Worm (Caenorhabditis elegans) whole organism, late embryonic: Measurements from ENCODE around the gene C47E12.13.
"Not testable (repeated sequence)": the region's sequence is repeated elsewhere in the genome, so short reads cannot be mapped to it uniquely, and the experiment has no call there.

Experiments used
- F13H6.1 ChIP-seq: sonication (generic microtip); optimal IDR thresholded peaks from 2 replicates; lab custom pipeline; 2016; ENCODE audit warnings: missing genetic modification characterization, missing compliant biosample characterization
- K02D7.2 ChIP-seq: sonication (generic microtip); optimal IDR thresholded peaks from 2 replicates; lab custom pipeline; 2017; ENCODE audit warnings: mild to moderate bottlenecking, missing genetic modification characterization, missing compliant biosample characterization
- Y22D7AL.16 ChIP-seq: sonication (generic microtip); optimal IDR thresholded peaks from 2 replicates; lab custom pipeline; 2016; ENCODE audit warnings: missing genetic modification characterization, missing compliant biosample characterization
- ceh-14 ChIP-seq: sonication (generic microtip); optimal IDR thresholded peaks from 2 replicates; lab custom pipeline; 2016; ENCODE audit warnings: missing genotype, missing genetic modification characterization, missing compliant biosample characterization
- ceh-19 ChIP-seq: fragments of 200-800 bp; sonication (Bioruptor generic); optimal IDR thresholded peaks from 2 replicates; lab custom pipeline; 2018; ENCODE audit warnings: mild to moderate bottlenecking, missing genetic modification characterization, missing compliant biosample characterization
- ceh-22 ChIP-seq: sonication (generic microtip); optimal IDR thresholded peaks from 2 replicates; lab custom pipeline; 2017; ENCODE audit warnings: missing biosample characterization, missing genetic modification characterization
- ceh-30 ChIP-seq: fragments of 150-350 bp; optimal IDR thresholded peaks from 2 replicates; lab custom pipeline; 2014; ENCODE audit warnings: missing biosample characterization, missing genetic modification characterization
- ceh-31 ChIP-seq: sonication (generic microtip); optimal IDR thresholded peaks from 2 replicates; lab custom pipeline; 2016; ENCODE audit warnings: missing genetic modification characterization, missing compliant biosample characterization
- ceh-45 ChIP-seq: fragments of 200-800 bp; sonication (Bioruptor generic); IDR thresholded peaks from 2 replicates; pipeline ENCODE4 v1.3.6; 2022; ENCODE audit warnings: missing genetic modification reagents, missing genetic modification characterization, missing compliant biosample characterization
- ceh-48 ChIP-seq: sonication (generic microtip); optimal IDR thresholded peaks from 2 replicates; lab custom pipeline; 2016; ENCODE audit warnings: missing genetic modification characterization, inconsistent platforms, missing compliant biosample characterization
- ceh-6 ChIP-seq: fragments of 200-800 bp; sonication (Bioruptor generic); optimal IDR thresholded peaks from 2 replicates; lab custom pipeline; 2018; ENCODE audit warnings: mild to moderate bottlenecking, missing genetic modification characterization, missing compliant biosample characterization
- che-1 ChIP-seq: sonication (generic microtip); optimal IDR thresholded peaks from 2 replicates; lab custom pipeline; 2016; ENCODE audit warnings: mild to moderate bottlenecking, missing genetic modification characterization, missing compliant biosample characterization
- dmd-4 ChIP-seq: sonication (generic microtip); optimal IDR thresholded peaks from 2 replicates; lab custom pipeline; 2016; ENCODE audit warnings: borderline replicate concordance, missing genetic modification characterization, missing compliant biosample characterization
- dve-1 ChIP-seq: sonication (generic microtip); optimal IDR thresholded peaks from 2 replicates; lab custom pipeline; 2017; ENCODE audit warnings: antibody characterized with exemption, mild to moderate bottlenecking, missing genetic modification characterization, missing compliant biosample characterization
- elt-2 ChIP-seq: sonication (generic microtip); optimal IDR thresholded peaks from 2 replicates; lab custom pipeline; 2016; ENCODE audit warnings: missing genetic modification reagents, missing genetic modification characterization, missing compliant biosample characterization
- ets-4 ChIP-seq: sonication (generic microtip); optimal IDR thresholded peaks from 2 replicates; lab custom pipeline; 2016; ENCODE audit warnings: missing genetic modification characterization, missing compliant biosample characterization
- fkh-10 ChIP-seq: fragments of 150-350 bp; optimal IDR thresholded peaks from 2 replicates; lab custom pipeline; 2014; ENCODE audit warnings: missing biosample characterization, missing genetic modification reagents, missing genetic modification characterization
- hlh-15 ChIP-seq: sonication (generic microtip); optimal IDR thresholded peaks from 2 replicates; lab custom pipeline; 2016; ENCODE audit warnings: missing genetic modification characterization, missing compliant biosample characterization
- hlh-30 ChIP-seq: sonication (generic microtip); optimal IDR thresholded peaks from 2 replicates; lab custom pipeline; 2017; ENCODE audit warnings: antibody characterized with exemption, missing genetic modification characterization, missing compliant biosample characterization; ENCODE audit not compliant: insufficient read depth
- nfya-1 ChIP-seq: sonication (generic microtip); optimal IDR thresholded peaks from 2 replicates; lab custom pipeline; 2017; ENCODE audit warnings: missing genetic modification characterization, mild to moderate bottlenecking, missing compliant biosample characterization, antibody characterized with exemption, moderate library complexity
- npax-4 ChIP-seq: sonication (generic microtip); optimal IDR thresholded peaks from 2 replicates; lab custom pipeline; 2016; ENCODE audit warnings: missing genetic modification characterization, missing compliant biosample characterization
- odd-2 ChIP-seq: sonication (generic microtip); optimal IDR thresholded peaks from 2 replicates; lab custom pipeline; 2017; ENCODE audit warnings: antibody characterized with exemption, mild to moderate bottlenecking, missing genetic modification characterization, missing compliant biosample characterization
- pag-3 ChIP-seq: sonication (generic microtip); optimal IDR thresholded peaks from 2 replicates; lab custom pipeline; 2016; ENCODE audit warnings: missing compliant biosample characterization, missing genetic modification characterization, borderline replicate concordance
- pat-9 ChIP-seq: fragments of 200-800 bp; sonication (Bioruptor generic); optimal IDR thresholded peaks from 2 replicates; lab custom pipeline; 2018; ENCODE audit warnings: mild to moderate bottlenecking, missing genetic modification characterization, moderate library complexity, missing compliant biosample characterization
- pha-2 ChIP-seq: sonication (generic microtip); optimal IDR thresholded peaks from 2 replicates; lab custom pipeline; 2017; ENCODE audit warnings: mild to moderate bottlenecking, missing genetic modification characterization, missing compliant biosample characterization
- pha-4 ChIP-seq: fragments of 150-350 bp; optimal IDR thresholded peaks from 2 replicates; lab custom pipeline; 2018; ENCODE audit warnings: missing biosample characterization, missing genetic modification reagents, missing genetic modification characterization
- ref-2 ChIP-seq: sonication (generic microtip); optimal IDR thresholded peaks from 2 replicates; lab custom pipeline; 2016; ENCODE audit warnings: missing genetic modification characterization, missing compliant biosample characterization
- syd-9 ChIP-seq: sonication (generic microtip); optimal IDR thresholded peaks from 2 replicates; lab custom pipeline; 2016; ENCODE audit warnings: mild to moderate bottlenecking, missing genetic modification characterization, moderate library complexity, missing compliant biosample characterization
- tbx-2 ChIP-seq: sonication (generic microtip); optimal IDR thresholded peaks from 2 replicates; lab custom pipeline; 2016; ENCODE audit warnings: missing genetic modification characterization, missing compliant biosample characterization
- unc-3 ChIP-seq, 2 experiments: fragments of 200-800 bp in 1 of 2; sonication (Bioruptor generic) in 1 of 2; sonication (generic microtip) in 1 of 2; conservative IDR thresholded peaks in 1 of 2; optimal IDR thresholded peaks in 1 of 2; 2 replicates each; pipeline versions ENCODE4 v1.3.6 to Lab custom; 2016 to 2022; ENCODE audit warnings: missing compliant biosample characterization in 2 of 2, missing genetic modification characterization in 2 of 2, missing genetic modification reagents in 1 of 2
- unc-42 ChIP-seq: sonication (generic microtip); optimal IDR thresholded peaks from 2 replicates; lab custom pipeline; 2016; ENCODE audit warnings: missing genotype, missing genetic modification characterization, missing compliant biosample characterization
- zip-5 ChIP-seq: sonication (generic microtip); optimal IDR thresholded peaks from 2 replicates; lab custom pipeline; 2016; ENCODE audit warnings: missing genetic modification characterization, missing compliant biosample characterization
- ztf-16 ChIP-seq: sonication (generic microtip); optimal IDR thresholded peaks from 2 replicates; lab custom pipeline; 2017; ENCODE audit warnings: missing genetic modification characterization, missing compliant biosample characterization

The C47E12.13 gene

ce11 chrIV:10033053-10033452, 26.4 kb upstream of the C47E12.13 start, which contains the start of gene F44D12.6:
Gene F44D12.6 (plus strand): TSS chrIV:10033353.
- no peak for TF ChIP-seq hlh-15
- no peak for TF ChIP-seq pha-2 (tag; lab: Kevin White, UChicago)
- TF ChIP-seq odd-2, result no peak
- no peak for TF ChIP-seq che-1 (tag; lab: Kevin White, UChicago)
- no peak for TF ChIP-seq nfya-1 (tag; lab: Kevin White, UChicago)
- TF ChIP-seq hlh-30, result no peak
- no peak for TF ChIP-seq unc-3 (GFP tag; conservative IDR thresholded peaks at IDR 0.05; lab: Robert Waterston, UW)
- no peak for TF ChIP-seq unc-3 (tag; optimal IDR thresholded peaks at IDR 0.05; lab: Kevin White, UChicago)
- TF ChIP-seq ceh-6 (GFP tag; lab: Kevin White, UChicago), result no peak
- no peak for TF ChIP-seq dmd-4 (tag; lab: Kevin White, UChicago)
- TF ChIP-seq unc-42 (tag; lab: Kevin White, UChicago), result no peak
- no peak for TF ChIP-seq ztf-16 (tag; lab: Kevin White, UChicago)
- TF ChIP-seq pha-4 (tag; lab: Kevin White, UChicago), result no peak
- no peak for TF ChIP-seq dve-1 (tag; lab: Kevin White, UChicago)
- no peak for TF ChIP-seq ceh-30 (tag; lab: Kevin White, UChicago)
- TF ChIP-seq ref-2, result no peak
- TF ChIP-seq, all 69 proteins: peak for 0

ce11 chrIV:10028779-10029178, 22.1 kb upstream of the C47E12.13 start, which contains the start of the genes F44D12.16 and msd-2:
Gene F44D12.16 (plus strand): TSS chrIV:10029079.
Gene msd-2 (plus strand): TSS chrIV:10029083.
- not testable (repeated sequence) for TF ChIP-seq odd-2; dve-1 (tag; lab: Kevin White, UChicago); pha-4 (tag; lab: Kevin White, UChicago)

- TF ChIP-seq F13H6.1 (no peak), zip-5 (tag; lab: Kevin White, UChicago) (no peak), ceh-30 (tag; lab: Kevin White, UChicago) (no peak), ceh-14 (tag; lab: Kevin White, UChicago) (no peak), npax-4 (tag; lab: Kevin White, UChicago) (no peak), ceh-48 (tag; lab: Kevin White, UChicago) (no peak), ceh-31 (no peak), hlh-15 (no peak), ceh-45 (no peak)
Observed at ce11 chrIV:10027566-10027965, 20.9 kb upstream of the C47E12.13 start, which contains the start of gene gipc-2. Gene gipc-2 (minus strand): TSS chrIV:10027666.

ce11 chrIV:10026129-10026528, 19.4 kb upstream of the C47E12.13 start:
- no peak for TF ChIP-seq syd-9 (tag; lab: Kevin White, UChicago)
- no peak for TF ChIP-seq ref-2
- TF ChIP-seq ceh-19, result no peak
- TF ChIP-seq tbx-2 (tag; lab: Kevin White, UChicago), result no peak
- TF ChIP-seq unc-3 (GFP tag; conservative IDR thresholded peaks at IDR 0.05; lab: Robert Waterston, UW), result no peak
- no peak for TF ChIP-seq unc-3 (tag; optimal IDR thresholded peaks at IDR 0.05; lab: Kevin White, UChicago)
- TF ChIP-seq zip-5 (tag; lab: Kevin White, UChicago), result no peak
- TF ChIP-seq K02D7.2 (tag; lab: Kevin White, UChicago), result no peak
- TF ChIP-seq ceh-22 (tag; lab: Kevin White, UChicago), result no peak
- TF ChIP-seq elt-2 (tag; lab: Kevin White, UChicago), result no peak
- no peak for TF ChIP-seq pha-4 (tag; lab: Kevin White, UChicago)
- TF ChIP-seq Y22D7AL.16 (tag; lab: Kevin White, UChicago), result no peak
- no peak for TF ChIP-seq pag-3 (tag; lab: Kevin White, UChicago)
- no peak for TF ChIP-seq pat-9
- no peak for TF ChIP-seq nfya-1 (tag; lab: Kevin White, UChicago)
- TF ChIP-seq ceh-48 (tag; lab: Kevin White, UChicago), result no peak

- TF ChIP-seq unc-3 (GFP tag; conservative IDR thresholded peaks at IDR 0.05; lab: Robert Waterston, UW), result no peak
- TF ChIP-seq unc-3 (tag; optimal IDR thresholded peaks at IDR 0.05; lab: Kevin White, UChicago), result no peak
- no peak for TF ChIP-seq pat-9
- TF ChIP-seq ets-4 (tag; lab: Kevin White, UChicago), result no peak
- no peak for TF ChIP-seq fkh-10
Observed at ce11 chrIV:10022991-10023390, 16.3 kb upstream of the C47E12.13 start, which contains the start of gene F44D12.8. Gene F44D12.8 (plus strand): TSS chrIV:10023291.
